Worm (Caenorhabditis elegans) whole organism, mixed stage, embryonic: ENCODE data around the gene fem-2.

Experiments
- nhr-12 ChIP-seq: fragments of 150-350 bp; optimal IDR thresholded peaks from 2 replicates; lab custom pipeline; 2014; ENCODE audit warnings: missing biosample characterization, missing genetic modification characterization
- nhr-28 ChIP-seq: fragments of 150-350 bp; optimal IDR thresholded peaks from 2 replicates; lab custom pipeline; 2014; ENCODE audit warnings: missing biosample characterization, missing genetic modification characterization
- unc-39 ChIP-seq: fragments of 150-350 bp; optimal IDR thresholded peaks from 2 replicates; lab custom pipeline; 2014; ENCODE audit warnings: missing biosample characterization, missing genetic modification characterization

DNA sequence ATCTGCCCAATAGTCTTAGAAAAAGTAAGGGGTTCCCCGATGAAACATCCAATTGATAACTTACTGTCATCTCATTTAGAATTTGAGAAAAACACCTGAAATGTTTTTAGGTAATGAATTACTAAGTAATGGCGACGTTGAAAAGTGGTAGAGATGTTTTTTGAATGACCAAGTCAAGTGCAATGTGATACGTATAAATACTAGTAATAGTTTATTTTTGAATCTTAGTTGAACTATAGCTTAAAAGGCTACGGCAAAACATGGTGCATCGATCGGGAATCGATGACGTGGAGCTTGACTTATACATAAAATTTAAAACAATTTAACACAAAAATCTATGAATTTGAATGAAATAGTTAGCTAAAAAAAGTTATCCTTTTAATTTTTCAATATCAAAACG lies 24.9 kb downstream of the fem-2 start, which contains the start of gene best-17:
- TF ChIP-seq unc-39 (tag; lab: Kevin White, UChicago) (no peak), nhr-12 (tag; lab: Kevin White, UChicago) (no peak), nhr-28 (tag; lab: Kevin White, UChicago) (no peak)
